Fruit fly (Drosophila melanogaster): Measurements from ENCODE around the gene slx1.
A peak's percentile ranks its signal among the peaks of the same experiment; 100 is the strongest.

slx1 gene

dm6 chr3R:4658991-4659933 is 17.5 kb downstream of the slx1 start, which contains the start of gene smash (continued):
- TF ChIP-seq HmgD (GFP tag; optimal IDR thresholded peaks at IDR 0.05) (peak; percentile 71), gfzf (GFP tag; optimal IDR thresholded peaks at IDR 0.05) (peak; percentile 94), en (GFP tag; optimal IDR thresholded peaks at IDR 0.05) (no peak), CG10274 (GFP tag; optimal IDR thresholded peaks at IDR 0.05) (peak; percentile 6), Oli (tag; optimal IDR thresholded peaks at IDR 0.05) (no peak), CG10267 (tag; optimal IDR thresholded peaks at IDR 0.05) (peak; percentile 48), Dek (tag; optimal IDR thresholded peaks at IDR 0.05) (no peak), grn (GFP tag; optimal IDR thresholded peaks at IDR 0.05) (no peak), Mrtf (GFP tag; IDR thresholded peaks at IDR 0.05) (peak; percentile 13; the same call in 1 of the 3 replicates), bigmax (GFP tag; optimal IDR thresholded peaks at IDR 0.05) (no peak), her (GFP tag; optimal IDR thresholded peaks at IDR 0.05) (peak; percentile 65), Poxn (GFP tag; IDR thresholded peaks at IDR 0.05) (no peak), CG11398 (GFP tag; optimal IDR thresholded peaks at IDR 0.05) (no peak), CG15479 (GFP tag; optimal IDR thresholded peaks at IDR 0.05) (peak; percentile 52), Blimp-1 (GFP tag; optimal IDR thresholded peaks at IDR 0.05) (no peak), CG17361 (GFP tag; IDR thresholded peaks at IDR 0.05) (no peak; the same call in 2 of the 3 replicates), Myb (GFP tag; optimal IDR thresholded peaks at IDR 0.05) (peak; percentile 60), CG17912 (GFP tag; optimal IDR thresholded peaks at IDR 0.05) (peak; percentile 25), CG3847 (GFP tag; IDR thresholded peaks at IDR 0.05) (peak; percentile 72), Bgb (GFP tag; IDR thresholded peaks at IDR 0.05; ENCODE audit: partially characterized antibody) (peak; percentile 78), Optix (GFP tag; IDR thresholded peaks at IDR 0.05) (no peak), ato (GFP tag; IDR thresholded peaks at IDR 0.05; ENCODE audit: partially characterized antibody) (peak; percentile 34; the same call in 1 of the 2 replicates), dm (GFP tag; optimal IDR thresholded peaks at IDR 0.05) (no peak), MBD-R2 (GFP tag; IDR thresholded peaks at IDR 0.05) (peak; percentile 54), CG2199 (GFP tag; IDR thresholded peaks at IDR 0.05) (peak; percentile 80), nmo (GFP tag; optimal IDR thresholded peaks at IDR 0.05) (peak; percentile 58), CG10959 (GFP tag; IDR thresholded peaks at IDR 0.05) (no peak), BEAF-32 (GFP tag; optimal IDR thresholded peaks at IDR 0.05) (peak; percentile 28), CG11695 (GFP tag; IDR thresholded peaks at IDR 0.05) (no peak), CG14667 (GFP tag; IDR thresholded peaks at IDR 0.05) (no peak), ttk (GFP tag; IDR thresholded peaks at IDR 0.05) (peak; percentile 37; the same call in 1 of the 2 replicates), Nf-YC (tag; optimal IDR thresholded peaks at IDR 0.05) (peak; percentile 30), eve (GFP tag; optimal IDR thresholded peaks at IDR 0.05) (no peak), gcm2 (GFP tag; optimal IDR thresholded peaks at IDR 0.05) (peak; percentile 13), CG34224 (GFP tag; IDR thresholded peaks at IDR 0.05; ENCODE audit: partially characterized antibody) (peak; percentile 33; the same call in 1 of the 3 replicates), gro (GFP tag; optimal IDR thresholded peaks at IDR 0.05) (peak; percentile 80), NC2β (GFP tag; optimal IDR thresholded peaks at IDR 0.05) (peak; percentile 30), CG11696 (GFP tag; IDR thresholded peaks at IDR 0.05) (0 out of 2 replicates have a peak, but pooled peaks have one; percentile 33), wor (GFP tag; IDR thresholded peaks at IDR 0.05) (no peak), CG30403 (GFP tag; optimal IDR thresholded peaks at IDR 0.05) (no peak), trem (tag; optimal IDR thresholded peaks at IDR 0.05) (peak; percentile 61), CG11456 (GFP tag; IDR thresholded peaks at IDR 0.05) (peak; percentile 77; the same call in 2 of the 3 replicates), CG17359 (tag; optimal IDR thresholded peaks at IDR 0.05) (peak; percentile 27), tx (GFP tag; optimal IDR thresholded peaks at IDR 0.05) (no peak), tin (GFP tag; optimal IDR thresholded peaks at IDR 0.05) (no peak), CG1233 (GFP tag; optimal IDR thresholded peaks at IDR 0.05) (no peak), Rx (GFP tag; IDR thresholded peaks at IDR 0.05) (no peak; the same call in 1 of the 2 replicates), CG18599 (GFP tag; optimal IDR thresholded peaks at IDR 0.05) (peak; percentile 0), CG4282 (GFP tag; optimal IDR thresholded peaks at IDR 0.05) (peak; percentile 10)
